Fruit fly (Drosophila melanogaster) whole organism, wandering third instar larva: ENCODE measurements around the gene RhoGEF64C.

Source experiments
- CG32264 ChIP-seq: fragments of 200-800 bp; sonication (Bioruptor generic); optimal IDR thresholded peaks from 2 replicates; lab custom pipeline; 2016; ENCODE audit warnings: missing biosample characterization, missing genetic modification characterization
- CG9705 ChIP-seq: fragments of 200-800 bp; sonication (Bioruptor generic); optimal IDR thresholded peaks from 2 replicates; lab custom pipeline; 2018; ENCODE audit warnings: missing biosample characterization, mild to moderate bottlenecking, missing genetic modification characterization
- Dif ChIP-seq: fragments of 200-275, 200-300 bp; sonication (Bioruptor generic); optimal IDR thresholded peaks from 2 replicates; lab custom pipeline; 2018; ENCODE audit warnings: missing biosample characterization, missing genetic modification characterization; ENCODE audit not compliant: partially characterized antibody
- GATAd ChIP-seq: sonication (Bioruptor generic); optimal IDR thresholded peaks from 2 replicates; lab custom pipeline; 2016; ENCODE audit warnings: missing biosample characterization, missing genetic modification characterization
- HLH106 ChIP-seq: fragments of 200-800 bp; optimal IDR thresholded peaks from 3 replicates; lab custom pipeline; 2019; ENCODE audit warnings: missing biosample characterization, mild to moderate bottlenecking, missing genetic modification characterization, moderate library complexity
- Hr78 ChIP-seq: fragments of >200 bp; optimal IDR thresholded peaks from 2 replicates; lab custom pipeline; 2017; ENCODE audit warnings: missing biosample characterization, missing genetic modification characterization
- Hr83 ChIP-seq: fragments of 200-300 bp; sonication (Bioruptor generic); optimal IDR thresholded peaks from 2 replicates; lab custom pipeline; 2016; ENCODE audit warnings: missing biosample characterization, mild to moderate bottlenecking, missing genetic modification characterization, moderate library complexity; ENCODE audit not compliant: poor library complexity, severe bottlenecking
- Jra ChIP-seq: sonication (Bioruptor generic); optimal IDR thresholded peaks from 2 replicates; lab custom pipeline; 2016; ENCODE audit warnings: missing biosample characterization, missing genetic modification characterization
- Mio ChIP-seq: sonication (Bioruptor generic); optimal IDR thresholded peaks from 2 replicates; lab custom pipeline; 2016; ENCODE audit warnings: missing biosample characterization, missing genetic modification characterization
- N ChIP-seq: fragments of >200 bp; optimal IDR thresholded peaks from 2 replicates; lab custom pipeline; 2018; ENCODE audit warnings: missing biosample characterization, missing external identifiers, missing genetic modification characterization
- OdsH ChIP-seq: fragments of 200-800 bp; sonication (Bioruptor generic); optimal IDR thresholded peaks from 2 replicates; lab custom pipeline; 2016; ENCODE audit warnings: missing biosample characterization, mild to moderate bottlenecking, missing genetic modification characterization
- Rel ChIP-seq, 2 experiments: fragments of 200-800 bp; sonication (Bioruptor generic) in 1 of 2; optimal IDR thresholded peaks; 2 replicates in 1 of 2; 3 replicates in 1 of 2; lab custom pipeline; 2016 to 2019; ENCODE audit warnings: mild to moderate bottlenecking in 2 of 2, missing biosample characterization in 2 of 2, missing genetic modification characterization in 2 of 2, moderate library complexity in 1 of 2
- Sp1 ChIP-seq: fragments of 200-800 bp; sonication (Bioruptor generic); optimal IDR thresholded peaks from 3 replicates; lab custom pipeline; 2019; ENCODE audit warnings: missing biosample characterization, mild to moderate bottlenecking, missing genetic modification characterization, moderate library complexity
- Vsx2 ChIP-seq: fragments of 200-300, 225-300 bp; sonication (Bioruptor generic); optimal IDR thresholded peaks from 2 replicates; lab custom pipeline; 2018; ENCODE audit warnings: missing biosample characterization, missing genetic modification characterization; ENCODE audit not compliant: partially characterized antibody
- br ChIP-seq: fragments of 200-800 bp; sonication (Bioruptor generic); optimal IDR thresholded peaks from 2 replicates; lab custom pipeline; 2016; ENCODE audit warnings: missing biosample characterization, missing genetic modification characterization
- brk ChIP-seq: fragments of 200-800 bp; sonication (Bioruptor generic); optimal IDR thresholded peaks from 2 replicates; lab custom pipeline; 2016; ENCODE audit warnings: missing biosample characterization, mild to moderate bottlenecking, missing genetic modification characterization
- dl ChIP-seq, 2 experiments: fragments of 175-275, 200-275 bp in 1 of 2; fragments of 200-275 bp in 1 of 2; sonication (Bioruptor generic); optimal IDR thresholded peaks; lab custom pipeline; 2018; ENCODE audit warnings: mild to moderate bottlenecking in 2 of 2, missing biosample characterization in 2 of 2, missing genetic modification characterization in 2 of 2, moderate library complexity in 2 of 2; ENCODE audit not compliant: partially characterized antibody in 2 of 2, insufficient read depth in 1 of 2
- dsf ChIP-seq: sonication (Bioruptor generic); optimal IDR thresholded peaks from 2 replicates; lab custom pipeline; 2016; ENCODE audit warnings: missing biosample characterization, missing genetic modification characterization, borderline replicate concordance
- ey ChIP-seq: fragments of 200-800 bp; sonication (Bioruptor generic); optimal IDR thresholded peaks from 2 replicates; lab custom pipeline; 2016; ENCODE audit warnings: missing biosample characterization, missing genetic modification characterization
- foxo ChIP-seq, 2 experiments: fragments of 200-800 bp; sonication (Bioruptor generic); optimal IDR thresholded peaks; 2 replicates in 1 of 2; 3 replicates in 1 of 2; lab custom pipeline; 2016 to 2017; ENCODE audit warnings: missing biosample characterization in 2 of 2, missing genetic modification characterization in 2 of 2
- fru ChIP-seq: fragments of 200-800 bp; sonication (Bioruptor generic); optimal IDR thresholded peaks from 3 replicates; lab custom pipeline; 2016; ENCODE audit warnings: missing biosample characterization, mild to moderate bottlenecking, missing genetic modification characterization
- jim ChIP-seq: fragments of 175-275, 200-325 bp; sonication (Bioruptor generic); optimal IDR thresholded peaks from 2 replicates; lab custom pipeline; 2016; ENCODE audit warnings: missing biosample characterization, mild to moderate bottlenecking, missing genetic modification characterization
- pan ChIP-seq: fragments of >200 bp; optimal IDR thresholded peaks from 2 replicates; lab custom pipeline; 2017
- psq ChIP-seq: fragments of 200-800 bp; sonication (Bioruptor generic); optimal IDR thresholded peaks from 3 replicates; lab custom pipeline; 2017; ENCODE audit warnings: missing biosample characterization, mild to moderate bottlenecking, missing genetic modification characterization, moderate library complexity
- sage ChIP-seq: fragments of 200-800 bp; sonication (Bioruptor generic); optimal IDR thresholded peaks from 2 replicates; lab custom pipeline; 2016; ENCODE audit warnings: missing biosample characterization, mild to moderate bottlenecking, missing genetic modification characterization
- sv ChIP-seq: fragments of 200-800 bp; sonication (Bioruptor generic); optimal IDR thresholded peaks from 3 replicates; lab custom pipeline; 2016; ENCODE audit warnings: missing biosample characterization, missing genetic modification characterization
- tai ChIP-seq: sonication (Bioruptor generic); optimal IDR thresholded peaks from 2 replicates; lab custom pipeline; 2016; ENCODE audit warnings: missing biosample characterization, missing genetic modification characterization
- usp ChIP-seq: fragments of >200 bp; optimal IDR thresholded peaks from 2 replicates; lab custom pipeline; 2017; ENCODE audit warnings: missing biosample characterization, missing genetic modification characterization
- woc ChIP-seq: sonication (Bioruptor generic); optimal IDR thresholded peaks from 2 replicates; lab custom pipeline; 2016; ENCODE audit warnings: missing biosample characterization, mild to moderate bottlenecking, missing genetic modification characterization

RhoGEF64C gene

dm6 chr3L:4698496-4698895, 5.9 kb downstream of the RhoGEF64C start:
- TF ChIP-seq pan (lab: Kevin White, UChicago), result no peak
- peak; percentile 37 for TF ChIP-seq jim
- no peak for TF ChIP-seq Vsx2 (GFP tag; lab: Kevin White, UChicago)
- no peak for TF ChIP-seq fru (GFP tag; lab: Kevin White, UChicago)
- TF ChIP-seq sv (GFP tag; lab: Kevin White, UChicago), result no peak

dm6 chr3L:4700091-4700490, 7.5 kb downstream of the RhoGEF64C start:
- no peak for TF ChIP-seq CG9705 (GFP tag; lab: Kevin White, UChicago)
- no peak for TF ChIP-seq Jra (GFP tag; lab: Kevin White, UChicago)
- no peak for TF ChIP-seq dsf (GFP tag; lab: Kevin White, UChicago)
- TF ChIP-seq jim, result no peak
- TF ChIP-seq N (GFP tag; lab: Kevin White, UChicago), result no peak
- no peak for TF ChIP-seq dl (GFP tag; optimal IDR thresholded peaks at IDR 0.05; lab: Kevin White, UChicago; ENCODE audit: insufficient read depth in 1 of 2, partially characterized antibody in 2 of 2)
- no peak for TF ChIP-seq tai (GFP tag; lab: Kevin White, UChicago)
- TF ChIP-seq psq (GFP tag; lab: Kevin White, UChicago), result no peak
- no peak for TF ChIP-seq OdsH (GFP tag; lab: Kevin White, UChicago)
- no peak for TF ChIP-seq GATAd (GFP tag; lab: Kevin White, UChicago)
- TF ChIP-seq br (GFP tag; lab: Kevin White, UChicago), result no peak
- no peak for TF ChIP-seq Dif
- TF ChIP-seq Hr78 (GFP tag; lab: Kevin White, UChicago), result no peak
- no peak for TF ChIP-seq fru (GFP tag; lab: Kevin White, UChicago)
- no peak for TF ChIP-seq CG32264

- TF ChIP-seq Mio (GFP tag; lab: Kevin White, UChicago) (no peak), brk (GFP tag; lab: Kevin White, UChicago) (no peak)
Observed at dm6 chr3L:4702003-4702402, 9.4 kb downstream of the RhoGEF64C start.

- no peak for TF ChIP-seq sv (GFP tag; lab: Kevin White, UChicago)
- TF ChIP-seq br (GFP tag; lab: Kevin White, UChicago), result no peak
- no peak for TF ChIP-seq woc (GFP tag; lab: Kevin White, UChicago)
- no peak for TF ChIP-seq fru (GFP tag; lab: Kevin White, UChicago)
- no peak for TF ChIP-seq N (GFP tag; lab: Kevin White, UChicago)
- no peak for TF ChIP-seq foxo (GFP tag; optimal IDR thresholded peaks at IDR 0.05; lab: Kevin White, UChicago)
- no peak for TF ChIP-seq CG32264
- no peak for TF ChIP-seq HLH106 (tag; lab: Kevin White, UChicago)
- TF ChIP-seq GATAd (GFP tag; lab: Kevin White, UChicago), result no peak
- no peak for TF ChIP-seq dl (GFP tag; optimal IDR thresholded peaks at IDR 0.05; lab: Kevin White, UChicago; ENCODE audit: insufficient read depth in 1 of 2, partially characterized antibody in 2 of 2)
Observed at dm6 chr3L:4707831-4708230, 15.2 kb downstream of the RhoGEF64C start.

- TF ChIP-seq Sp1 (GFP tag; lab: Kevin White, UChicago) (no peak), dl (GFP tag; optimal IDR thresholded peaks at IDR 0.05; lab: Kevin White, UChicago; ENCODE audit: insufficient read depth in 1 of 2, partially characterized antibody in 2 of 2) (no peak), pan (lab: Kevin White, UChicago) (no peak), jim (no peak), Hr83 (GFP tag; lab: Kevin White, UChicago) (no peak), Mio (GFP tag; lab: Kevin White, UChicago) (no peak)
Observed at dm6 chr3L:4708536-4708935, 16.0 kb downstream of the RhoGEF64C start.

dm6 chr3L:4709790-4710189, 17.2 kb downstream of the RhoGEF64C start, which contains the start of gene CG13712:
Gene CG13712, minus strand, starts transcription at chr3L:4709890.
- TF ChIP-seq dsf (GFP tag; lab: Kevin White, UChicago) (no peak), N (GFP tag; lab: Kevin White, UChicago) (no peak), br (GFP tag; lab: Kevin White, UChicago) (no peak), usp (GFP tag; lab: Kevin White, UChicago) (no peak), Rel (GFP tag; optimal IDR thresholded peaks at IDR 0.05; lab: Kevin White, UChicago) (no peak), Rel (tag; optimal IDR thresholded peaks at IDR 0.05; lab: Kevin White, UChicago) (no peak), sv (GFP tag; lab: Kevin White, UChicago) (no peak), CG9705 (GFP tag; lab: Kevin White, UChicago) (no peak), Dif (no peak), sage (GFP tag; lab: Kevin White, UChicago) (no peak), ey (GFP tag; lab: Kevin White, UChicago) (no peak), psq (GFP tag; lab: Kevin White, UChicago) (no peak)
